Fruit fly (Drosophila melanogaster): ENCODE results near the gene H2.0.

The H2.0 gene

DNA sequence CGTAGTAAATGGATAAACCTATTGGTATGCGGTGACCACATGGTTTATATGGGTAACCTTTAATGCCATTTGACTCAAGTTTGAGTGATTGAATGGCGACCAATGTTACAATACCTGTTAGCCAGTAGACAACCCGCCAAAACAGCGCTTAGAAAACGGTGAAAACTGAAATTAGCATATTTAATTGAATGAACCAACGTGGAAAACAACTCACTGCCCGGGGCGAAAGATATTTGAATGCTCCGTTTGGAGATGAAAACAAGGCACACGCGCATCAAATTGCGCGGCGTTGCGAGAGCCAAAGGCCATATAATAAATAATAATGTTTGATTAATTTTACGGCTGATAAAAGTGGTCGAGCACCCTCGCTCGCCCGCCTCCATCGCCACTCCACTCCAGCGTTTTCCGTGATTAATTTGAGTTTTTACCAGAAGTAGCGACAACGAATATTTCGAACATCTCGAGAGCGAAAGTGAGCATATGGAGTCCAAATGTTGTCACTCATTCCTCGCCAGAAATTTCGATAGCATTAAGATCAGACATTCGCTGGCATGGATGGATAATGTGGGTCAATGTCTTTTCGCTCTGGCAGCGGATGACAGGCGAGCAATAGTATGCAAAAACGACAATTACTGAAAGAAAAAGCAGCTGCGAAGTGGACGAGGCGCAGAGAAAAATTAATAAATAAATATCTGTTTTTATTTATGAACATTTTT is 48.0 kb downstream of the H2.0 start:
- TF ChIP-seq svp (GFP tag) (peak; percentile 96), Eip78C (GFP tag) (peak; percentile 41), Lpt (GFP tag; optimal IDR thresholded peaks at IDR 0.05) (no peak)

DNA sequence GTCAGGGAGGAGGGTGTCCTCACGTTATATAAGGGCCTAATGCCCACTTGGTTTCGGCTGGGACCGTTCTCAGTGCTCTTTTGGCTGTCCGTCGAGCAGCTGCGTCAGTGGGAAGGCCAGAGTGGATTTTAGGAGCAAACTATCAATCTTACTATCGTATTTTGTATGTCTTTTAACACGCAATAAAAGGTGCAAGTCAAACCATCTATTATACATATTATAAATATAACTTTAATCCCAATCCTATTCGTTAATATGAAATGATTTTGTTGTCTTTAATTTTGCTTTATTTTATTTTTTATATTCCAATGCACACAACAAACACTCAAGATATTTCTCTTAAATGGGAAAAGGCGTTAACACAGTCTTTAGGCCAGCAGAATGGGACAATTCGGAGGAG is 49.6 kb downstream of the H2.0 start, which contains the start of gene Ucp4B:
Gene Ucp4B, plus strand, starts transcription at position 301 of the 400 bp plus-strand sequence.
- TF ChIP-seq esn (GFP tag; optimal IDR thresholded peaks at IDR 0.05) = no peak

DNA sequence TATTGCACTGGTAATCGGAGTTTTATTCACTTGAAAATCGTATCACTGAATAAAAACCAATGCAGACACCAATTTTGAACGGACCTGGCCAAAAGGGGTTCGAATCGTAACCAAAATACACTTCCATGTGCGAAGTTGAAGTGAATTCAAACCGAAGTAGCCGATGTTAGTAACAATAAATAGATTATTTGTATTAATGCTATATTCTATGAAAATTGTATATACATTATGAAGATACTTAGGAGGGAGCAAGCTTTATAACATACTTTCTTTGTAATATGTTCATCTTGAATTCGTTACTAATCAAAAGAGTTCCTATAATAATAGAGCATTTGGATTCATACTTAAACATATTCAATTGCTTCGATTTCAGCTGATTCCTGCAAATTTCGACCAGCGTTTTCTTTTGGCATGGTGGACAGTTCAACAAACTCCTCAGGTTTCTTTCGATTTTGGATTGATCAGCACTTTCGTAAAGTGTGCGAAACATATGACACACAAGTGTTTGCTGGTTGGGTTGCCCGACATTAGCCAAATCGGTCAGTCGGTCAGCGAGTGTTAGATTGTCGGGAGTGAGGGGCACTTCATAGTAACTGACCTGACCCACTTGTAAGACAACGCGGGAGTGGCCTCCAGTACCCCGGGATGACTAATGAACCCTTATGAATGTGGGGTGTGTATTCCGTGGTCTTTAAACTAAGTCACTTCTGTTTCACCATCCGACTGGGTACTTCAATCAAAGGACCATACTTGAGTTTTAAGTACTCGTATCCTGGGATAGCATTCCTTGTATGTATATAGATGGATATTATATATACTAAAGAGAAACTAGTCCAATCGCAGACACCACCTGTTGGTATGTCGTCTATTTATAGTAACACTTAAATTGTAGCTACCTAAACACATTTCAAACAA is 51.2 kb downstream of the H2.0 start, which contains the start of the genes CG13992 and Ucp4C:
Gene CG13992, minus strand, starts transcription at position 51 of the 915 bp plus-strand sequence.
Gene Ucp4C, plus strand, starts transcription at position 865 of the 915 bp plus-strand sequence.
- TF ChIP-seq CG8319 (GFP tag; optimal IDR thresholded peaks at IDR 0.05) (no peak), topi (GFP tag; optimal IDR thresholded peaks at IDR 0.05) (no peak), Met (GFP tag; optimal IDR thresholded peaks at IDR 0.05) (no peak), Eip93F (GFP tag; optimal IDR thresholded peaks at IDR 0.05) (no peak), CG6792 (GFP tag; optimal IDR thresholded peaks at IDR 0.05) (no peak), dac (GFP tag; optimal IDR thresholded peaks at IDR 0.05) (no peak), CG11902 (GFP tag; optimal IDR thresholded peaks at IDR 0.05) (no peak), esn (GFP tag; optimal IDR thresholded peaks at IDR 0.05) (no peak), CG15336 (GFP tag; IDR thresholded peaks at IDR 0.05) (no peak), CG31627 (GFP tag; optimal IDR thresholded peaks at IDR 0.05) (no peak), CG10631 (GFP tag; optimal IDR thresholded peaks at IDR 0.05) (no peak), vri (GFP tag; optimal IDR thresholded peaks at IDR 0.05) (no peak), CG8119 (GFP tag; IDR thresholded peaks at IDR 0.05) (no peak), CG7368 (GFP tag; optimal IDR thresholded peaks at IDR 0.05) (no peak), CG6854 (GFP tag; optimal IDR thresholded peaks at IDR 0.05) (no peak), Smox (GFP tag; optimal IDR thresholded peaks at IDR 0.05) (no peak), Ets96B (tag; optimal IDR thresholded peaks at IDR 0.05) (no peak), pdm3 (GFP tag; optimal IDR thresholded peaks at IDR 0.05) (no peak), Sox14 (GFP tag; optimal IDR thresholded peaks at IDR 0.05) (no peak), CG34406 (GFP tag; optimal IDR thresholded peaks at IDR 0.05) (no peak)

DNA sequence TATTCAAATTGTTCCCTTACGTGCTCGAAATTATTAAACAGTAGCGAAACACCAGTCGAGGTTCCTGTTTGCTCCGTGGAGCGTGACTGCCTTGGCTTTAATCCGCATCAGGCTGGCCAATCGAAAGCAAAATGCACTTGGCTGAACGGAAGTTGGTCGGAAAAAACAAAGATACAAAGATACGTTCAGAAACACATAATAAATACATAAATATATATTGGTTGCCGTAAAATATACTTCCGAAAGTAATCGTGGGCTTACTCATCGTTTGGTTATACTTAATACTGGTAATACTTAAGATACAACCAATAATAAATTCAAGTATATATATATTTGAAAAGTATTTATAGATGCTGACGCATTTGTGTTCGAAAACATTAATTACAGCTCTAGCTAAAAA is 54.4 kb downstream of the H2.0 start, which contains the start of gene psd:
Gene psd, minus strand, starts transcription at position 101 of the 400 bp plus-strand sequence.
- TF ChIP-seq dac (GFP tag; optimal IDR thresholded peaks at IDR 0.05) = no peak
- TF ChIP-seq Eip78C (GFP tag) = peak; percentile 48

DNA sequence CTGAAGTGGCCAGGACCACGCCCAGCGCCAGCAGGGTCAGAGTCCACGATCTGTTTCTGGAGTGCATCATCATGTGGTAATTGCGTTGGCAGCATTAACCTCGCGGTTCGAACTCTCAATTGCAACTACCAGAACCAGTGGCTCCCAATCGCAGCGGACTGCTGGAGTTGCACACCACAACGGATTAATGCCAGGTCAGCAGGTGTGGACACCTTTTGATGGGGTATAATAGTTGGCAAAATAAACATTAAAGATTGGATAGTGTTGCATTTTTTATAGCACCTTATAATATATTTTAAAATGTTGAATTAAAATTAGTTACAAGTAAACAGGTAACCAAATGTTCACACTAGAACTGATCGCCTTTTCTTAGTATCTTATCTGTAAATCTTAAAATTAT is 55.0 kb downstream of the H2.0 start:
- no peak for TF ChIP-seq OdsH (GFP tag; optimal IDR thresholded peaks at IDR 0.05)
- no peak for TF ChIP-seq CG10669 (GFP tag; optimal IDR thresholded peaks at IDR 0.05)
- no peak for TF ChIP-seq CG11902 (GFP tag; optimal IDR thresholded peaks at IDR 0.05)
- TF ChIP-seq CG6854 (GFP tag; optimal IDR thresholded peaks at IDR 0.05) = no peak
- TF ChIP-seq CG9139 (GFP tag; optimal IDR thresholded peaks at IDR 0.05) = no peak

DNA sequence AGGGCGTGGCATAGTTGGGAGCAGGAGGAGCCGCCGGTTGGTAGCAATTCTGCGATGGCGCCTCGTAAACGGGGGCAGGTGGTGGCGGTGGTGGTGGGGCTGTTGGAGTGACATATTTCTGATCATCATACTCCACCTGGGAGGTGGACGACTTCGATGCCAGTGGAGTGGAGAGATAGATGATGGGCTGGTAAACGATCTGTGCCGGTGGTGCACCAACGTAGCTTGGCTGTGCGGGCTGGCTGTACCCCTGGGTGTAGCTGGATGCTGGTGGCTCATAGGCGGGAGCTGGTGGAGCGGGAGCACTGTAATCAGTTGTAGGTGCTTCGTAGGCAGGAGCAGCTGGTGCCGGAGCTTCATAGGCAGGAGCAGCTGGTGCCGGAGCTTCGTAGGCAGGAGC is 56.0 kb downstream of the H2.0 start:
- TF ChIP-seq Met (GFP tag; optimal IDR thresholded peaks at IDR 0.05) = no peak
- TF ChIP-seq topi (GFP tag; optimal IDR thresholded peaks at IDR 0.05) = no peak
- TF ChIP-seq CG3919 (GFP tag; optimal IDR thresholded peaks at IDR 0.05) = no peak
- no peak for TF ChIP-seq CG4318 (GFP tag; optimal IDR thresholded peaks at IDR 0.05)
- no peak for TF ChIP-seq cyc (GFP tag; optimal IDR thresholded peaks at IDR 0.05)
- TF ChIP-seq CG10631 (GFP tag; optimal IDR thresholded peaks at IDR 0.05) = no peak

Data from whole organism, prepupa.